Fruit fly (Drosophila melanogaster): ENCODE data around the gene sordd1.

Gene sordd1

DNA sequence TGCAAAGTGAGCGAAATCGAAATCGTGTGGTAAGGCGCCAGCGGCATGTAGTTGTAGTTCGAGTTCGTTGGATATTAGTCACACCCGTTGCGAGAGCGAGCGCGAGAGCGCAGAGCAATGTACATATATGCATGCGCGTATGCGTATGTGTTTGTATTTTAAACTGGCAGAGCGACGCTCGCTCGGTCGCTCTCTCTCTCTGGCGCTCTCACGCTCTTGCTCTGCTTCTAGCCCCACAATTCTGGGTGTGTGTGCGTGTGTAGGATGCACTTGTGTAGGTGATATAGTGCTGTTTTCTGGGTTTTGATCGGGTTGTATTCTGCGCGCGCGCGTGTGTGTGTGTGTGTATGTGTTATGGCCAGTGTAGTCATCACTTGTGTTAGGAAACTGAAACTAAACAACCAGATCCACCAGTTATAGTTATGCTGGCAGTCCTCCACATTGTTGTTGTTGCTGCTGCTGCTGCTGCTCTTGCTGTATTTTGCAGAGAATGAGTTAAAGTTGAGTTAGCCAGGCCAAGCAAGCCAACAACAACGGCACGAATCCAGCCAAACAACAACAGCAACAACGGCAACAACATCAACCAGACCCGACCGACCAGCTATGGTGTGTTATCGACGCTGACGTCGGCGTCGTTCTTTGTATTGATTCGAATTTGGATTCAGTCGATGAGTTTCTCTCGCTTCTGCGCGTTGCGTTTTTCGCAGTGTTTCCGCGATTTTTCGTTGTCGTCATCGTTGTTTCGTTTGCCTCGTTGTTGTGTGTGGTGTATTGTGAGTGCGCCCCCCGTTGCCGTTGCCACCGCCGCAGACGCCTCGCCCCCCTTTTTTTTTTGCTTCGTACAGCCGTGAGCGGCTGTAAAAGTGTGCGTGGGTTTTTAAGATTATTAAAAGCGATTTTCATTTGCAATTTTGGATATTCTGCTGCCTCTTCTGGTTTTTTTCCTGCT, 16.1 kb upstream of the sordd1 start (continued):
- TF ChIP-seq CG17568 (GFP tag; optimal IDR thresholded peaks at IDR 0.05) (no peak), CG12071 (GFP tag; optimal IDR thresholded peaks at IDR 0.05) (no peak), CG7357 (GFP tag; IDR thresholded peaks at IDR 0.05) (no peak), gce (GFP tag; IDR thresholded peaks at IDR 0.05) (no peak), CG2875 (GFP tag; optimal IDR thresholded peaks at IDR 0.05) (no peak), ATbp (GFP tag; optimal IDR thresholded peaks at IDR 0.05) (no peak), row (GFP tag; IDR thresholded peaks at IDR 0.05) (no peak), CG13894 (tag; optimal IDR thresholded peaks at IDR 0.05) (no peak), Dll (GFP tag; IDR thresholded peaks at IDR 0.05; ENCODE audit: partially characterized antibody) (no peak; the same call in 3 of the 4 replicates), CG4404 (GFP tag; IDR thresholded peaks at IDR 0.05) (no peak), Pdp1 (GFP tag; optimal IDR thresholded peaks at IDR 0.05) (peak in 1 of 2 experiments; percentile 31), gcm2 (GFP tag; optimal IDR thresholded peaks at IDR 0.05) (no peak), CG33557 (GFP tag; optimal IDR thresholded peaks at IDR 0.05) (no peak), CG7271 (tag; optimal IDR thresholded peaks at IDR 0.05) (no peak), CG4328 (GFP tag; optimal IDR thresholded peaks at IDR 0.05) (no peak), CG6689 (GFP tag; IDR thresholded peaks at IDR 0.05) (no peak), Ets65A (GFP tag) (no peak), trem (tag; optimal IDR thresholded peaks at IDR 0.05) (no peak), CG7372 (GFP tag; IDR thresholded peaks at IDR 0.05) (no peak), Ssrp (tag; optimal IDR thresholded peaks at IDR 0.05) (no peak), wek (GFP tag; optimal IDR thresholded peaks at IDR 0.05) (no peak), crol (GFP tag; IDR thresholded peaks at IDR 0.05) (peak; percentile 88), nerfin-1 (tag; optimal IDR thresholded peaks at IDR 0.05) (no peak), CG16815 (GFP tag; optimal IDR thresholded peaks at IDR 0.05) (no peak), Hr39 (optimal IDR thresholded peaks at IDR 0.05) (peak; percentile 84), Trl (optimal IDR thresholded peaks at IDR 0.05) (peak; percentile 98 to 99), Trl (GFP tag; optimal IDR thresholded peaks at IDR 0.05) (peak; percentile 61), Myb (GFP tag; optimal IDR thresholded peaks at IDR 0.05) (no peak), ewg (GFP tag; optimal IDR thresholded peaks at IDR 0.05) (peak; percentile 11), al (GFP tag; IDR thresholded peaks at IDR 0.05) (no peak), CG7839 (tag; optimal IDR thresholded peaks at IDR 0.05) (no peak), HLH4C (GFP tag; IDR thresholded peaks at IDR 0.05; ENCODE audit: partially characterized antibody) (no peak), H15 (GFP tag; IDR thresholded peaks at IDR 0.05) (no peak), tgo (GFP tag; IDR thresholded peaks at IDR 0.05) (no peak), Xbp1 (GFP tag; optimal IDR thresholded peaks at IDR 0.05) (no peak), CG12391 (tag; optimal IDR thresholded peaks at IDR 0.05) (no peak), CG10959 (GFP tag; IDR thresholded peaks at IDR 0.05) (no peak), vvl (GFP tag; IDR thresholded peaks at IDR 0.05) (no peak), dati (GFP tag; IDR thresholded peaks at IDR 0.05) (no peak), CG10979 (tag; optimal IDR thresholded peaks at IDR 0.05) (no peak), Hr51 (GFP tag; optimal IDR thresholded peaks at IDR 0.05) (no peak), gsb-n (tag; optimal IDR thresholded peaks at IDR 0.05) (no peak), B-H1 (GFP tag; IDR thresholded peaks at IDR 0.05) (no peak; the same call in 2 of the 3 replicates), bbx (GFP tag; IDR thresholded peaks at IDR 0.05; ENCODE audit: partially characterized antibody) (peak; percentile 12; the same call in 1 of the 2 replicates), CG18011 (GFP tag; optimal IDR thresholded peaks at IDR 0.05) (no peak), stwl (tag; optimal IDR thresholded peaks at IDR 0.05) (no peak), Dbx (GFP tag; IDR thresholded peaks at IDR 0.05) (peak; percentile 46; the same call in 1 of the 3 replicates), rib (GFP tag; IDR thresholded peaks at IDR 0.05) (peak; percentile 82), CG4617 (GFP tag; optimal IDR thresholded peaks at IDR 0.05; ENCODE audit: borderline replicate concordance) (no peak)
